Worm (Caenorhabditis elegans): ENCODE measurements around the gene fbxc-27.
A peak's percentile ranks its signal among the peaks of the same experiment; 100 is the strongest.

The fbxc-27 gene

ce11 chrII:869316-869715, 40.3 kb upstream of the fbxc-27 start:
- no peak for TF ChIP-seq R02D3.7 (tag; optimal IDR thresholded peaks at IDR 0.05)
- TF ChIP-seq lin-39 (tag; optimal IDR thresholded peaks at IDR 0.05), result no peak
- no peak for TF ChIP-seq sma-3 (GFP tag; optimal IDR thresholded peaks at IDR 0.05)
- no peak for TF ChIP-seq ZK546.5 (tag; optimal IDR thresholded peaks at IDR 0.05)
- no peak for TF ChIP-seq C34F6.9 (tag; optimal IDR thresholded peaks at IDR 0.05)
- TF ChIP-seq fos-1 (tag; optimal IDR thresholded peaks at IDR 0.05), result no peak
- TF ChIP-seq nhr-10 (tag; optimal IDR thresholded peaks at IDR 0.05), result no peak
- TF ChIP-seq dmd-4 (tag; optimal IDR thresholded peaks at IDR 0.05), result no peak
- no peak for TF ChIP-seq elt-3 (tag; optimal IDR thresholded peaks at IDR 0.05)
- TF ChIP-seq gmeb-1 (tag; optimal IDR thresholded peaks at IDR 0.05), result no peak
- no peak for TF ChIP-seq elt-1 (tag; optimal IDR thresholded peaks at IDR 0.05)
- no peak for TF ChIP-seq crh-2 (tag; optimal IDR thresholded peaks at IDR 0.05)
- no peak for TF ChIP-seq zag-1 (tag; optimal IDR thresholded peaks at IDR 0.05)
- TF ChIP-seq alr-1 (tag; optimal IDR thresholded peaks at IDR 0.05), result no peak
- no peak for TF ChIP-seq ceh-16 (tag; optimal IDR thresholded peaks at IDR 0.05)
- no peak for TF ChIP-seq mbf-1 (tag; optimal IDR thresholded peaks at IDR 0.05)
- no peak for TF ChIP-seq ztf-11 (tag; optimal IDR thresholded peaks at IDR 0.05)
- no peak for TF ChIP-seq peb-1 (tag; optimal IDR thresholded peaks at IDR 0.05)
- no peak for TF ChIP-seq lin-11 (tag; optimal IDR thresholded peaks at IDR 0.05)

ce11 chrII:872993-873787, 36.4 kb upstream of the fbxc-27 start, which contains the start of gene alg-2:
Gene alg-2, plus strand, starts transcription at chrII:873212.
- TF ChIP-seq nhr-6 (tag; optimal IDR thresholded peaks at IDR 0.05) (no peak), nhr-129 (tag; optimal IDR thresholded peaks at IDR 0.05) (peak; percentile 23), gmeb-1 (tag; optimal IDR thresholded peaks at IDR 0.05) (peak; percentile 31), crh-2 (tag; optimal IDR thresholded peaks at IDR 0.05) (peak; percentile 44), sma-9 (GFP tag; optimal IDR thresholded peaks at IDR 0.05) (peak; percentile 6), sma-9 (tag; optimal IDR thresholded peaks at IDR 0.05) (no peak), C34F6.9 (tag; optimal IDR thresholded peaks at IDR 0.05) (peak; percentile 52), F13H6.1 (tag; optimal IDR thresholded peaks at IDR 0.05) (peak; percentile 26), mab-5 (tag; optimal IDR thresholded peaks at IDR 0.05) (peak; percentile 36), ztf-4 (tag; optimal IDR thresholded peaks at IDR 0.05) (no peak), lsy-2 (tag; optimal IDR thresholded peaks at IDR 0.05) (peak in 1 of 2 experiments; percentile 67), zag-1 (tag; optimal IDR thresholded peaks at IDR 0.05) (peak; percentile 31), unc-55 (GFP tag; optimal IDR thresholded peaks at IDR 0.05) (peak; percentile 67), elt-3 (tag; optimal IDR thresholded peaks at IDR 0.05) (no peak), nhr-25 (tag; optimal IDR thresholded peaks at IDR 0.05) (no peak), fos-1 (tag; optimal IDR thresholded peaks at IDR 0.05) (peak; percentile 29), sem-4 (tag; optimal IDR thresholded peaks at IDR 0.05) (peak; percentile 15), lin-13 (GFP tag; optimal IDR thresholded peaks at IDR 0.05) (peak; percentile 31), lin-39 (tag; optimal IDR thresholded peaks at IDR 0.05) (no peak)

ce11 chrII:875739-876138, 33.8 kb upstream of the fbxc-27 start:
- TF ChIP-seq nhr-12 (tag; optimal IDR thresholded peaks at IDR 0.05), result no peak

DNA sequence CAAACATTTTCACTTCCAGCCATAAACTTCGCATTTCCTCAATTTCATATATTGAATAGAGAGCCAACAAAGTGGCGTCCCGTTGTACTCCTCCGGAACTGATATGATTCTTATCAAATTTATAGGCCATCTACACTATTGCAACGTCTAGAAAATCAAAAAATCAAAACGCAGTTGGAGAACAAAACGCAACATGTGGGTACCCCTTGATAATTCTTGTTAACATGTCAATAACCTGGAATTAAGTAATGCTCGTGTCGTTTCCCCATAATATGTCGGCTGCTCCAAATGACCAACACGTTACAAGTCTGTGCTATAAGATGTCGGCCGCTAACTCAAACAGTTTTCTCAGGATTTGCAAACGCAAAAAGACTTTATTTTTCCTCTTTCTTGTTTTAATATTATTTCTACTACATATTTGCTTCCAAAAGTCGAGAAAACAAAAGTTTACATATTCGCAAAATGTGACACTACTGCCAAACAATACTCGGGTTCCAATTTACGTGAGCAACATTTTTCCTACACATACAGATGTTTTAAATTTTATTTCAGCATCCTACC, 28.8 kb upstream of the fbxc-27 start:
- TF ChIP-seq lin-11 (tag; optimal IDR thresholded peaks at IDR 0.05) (no peak), elt-3 (tag; optimal IDR thresholded peaks at IDR 0.05) (no peak), mbf-1 (tag; optimal IDR thresholded peaks at IDR 0.05) (no peak), peb-1 (tag; optimal IDR thresholded peaks at IDR 0.05) (no peak), crh-2 (tag; optimal IDR thresholded peaks at IDR 0.05) (peak; percentile 16), ceh-16 (tag; optimal IDR thresholded peaks at IDR 0.05) (no peak), lin-39 (tag; optimal IDR thresholded peaks at IDR 0.05) (no peak), lin-13 (GFP tag; optimal IDR thresholded peaks at IDR 0.05) (no peak), blmp-1 (tag; optimal IDR thresholded peaks at IDR 0.05; ENCODE audit: insufficient read depth) (no peak), dmd-4 (tag; optimal IDR thresholded peaks at IDR 0.05) (no peak), nhr-10 (tag; optimal IDR thresholded peaks at IDR 0.05) (no peak), F13H6.1 (tag; optimal IDR thresholded peaks at IDR 0.05) (no peak), Y55F3AM.14 (GFP tag; optimal IDR thresholded peaks at IDR 0.05) (no peak), sma-9 (GFP tag; optimal IDR thresholded peaks at IDR 0.05) (peak; percentile 38), sma-9 (tag; optimal IDR thresholded peaks at IDR 0.05) (no peak), mdl-1 (tag; optimal IDR thresholded peaks at IDR 0.05) (no peak), sem-4 (tag; optimal IDR thresholded peaks at IDR 0.05) (no peak), fos-1 (tag; optimal IDR thresholded peaks at IDR 0.05) (peak; percentile 29)

Measured in whole organism, L2 larva.